Fruit fly (Drosophila melanogaster) S2 (cell line): ENCODE data around the gene CG7044.

Experiments used
- CG8478 ChIP-seq: fragments of >200 bp; optimal IDR thresholded peaks from 2 replicates; lab custom pipeline; 2018
- CTCF ChIP-seq, 2 experiments: fragments of >200 bp; optimal IDR thresholded peaks; 2 replicates each; lab custom pipeline; 2018

DNA sequence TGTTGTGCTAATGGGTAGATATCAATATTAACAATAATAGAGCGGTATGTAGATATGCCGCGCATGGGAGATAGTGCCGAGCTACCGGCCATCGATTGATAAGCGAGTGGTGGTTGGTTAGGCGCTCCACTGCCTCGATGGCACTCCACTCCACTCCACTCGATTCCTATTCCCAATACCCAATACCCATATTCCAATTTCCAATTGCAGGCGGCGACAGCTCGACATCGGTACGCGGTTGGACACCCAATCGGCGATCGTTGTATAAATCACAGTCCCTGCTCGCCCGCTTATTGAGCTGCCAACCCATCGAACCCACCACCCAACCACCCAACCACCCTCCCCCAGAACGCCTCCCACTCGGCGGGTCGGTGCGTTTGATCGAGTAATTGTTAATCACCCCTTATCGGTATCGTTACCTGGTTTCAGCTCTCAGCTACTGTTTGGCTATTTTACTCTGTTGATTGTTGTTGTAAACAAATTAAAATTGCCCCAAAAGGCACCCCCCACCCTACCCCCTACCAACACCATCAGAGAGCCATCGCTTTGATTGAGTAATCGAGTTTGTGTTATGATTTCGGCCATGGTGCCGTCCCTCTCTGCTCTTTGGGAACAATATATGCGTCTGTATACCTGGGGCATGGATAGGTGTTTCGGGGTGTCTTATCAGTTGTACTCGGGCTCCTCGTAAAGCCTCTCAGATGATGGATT is 20.5 kb downstream of the CG7044 start, which contains the start of gene HHEX:
- no peak for TF ChIP-seq CG8478 (lab: Kevin White, UChicago)
- TF ChIP-seq CTCF (optimal IDR thresholded peaks at IDR 0.05; lab: Kevin White, UChicago): no peak
